Worm (Caenorhabditis elegans) whole organism, L1 larva: Measurements from ENCODE around the gene C54E10.6.

Experiments
- C04F5.9 ChIP-seq: sonication (generic microtip); optimal IDR thresholded peaks from 2 replicates; lab custom pipeline; 2016; ENCODE audit warnings: missing genetic modification characterization, missing compliant biosample characterization
- C34B4.2 ChIP-seq: sonication (generic microtip); optimal IDR thresholded peaks from 2 replicates; lab custom pipeline; 2017; ENCODE audit warnings: mild to moderate bottlenecking, missing genetic modification characterization, missing compliant biosample characterization
- F16B12.6 ChIP-seq: fragments of 150-350 bp; optimal IDR thresholded peaks from 2 replicates; lab custom pipeline; 2014; ENCODE audit warnings: missing biosample characterization, missing genetic modification characterization
- blmp-1 ChIP-seq: fragments of 150-350 bp; optimal IDR thresholded peaks from 2 replicates; lab custom pipeline; 2014; ENCODE audit warnings: missing biosample characterization, missing genetic modification characterization
- ceh-8 ChIP-seq: fragments of 200-800 bp; sonication (Bioruptor generic); optimal IDR thresholded peaks from 2 replicates; lab custom pipeline; 2018; ENCODE audit warnings: mild to moderate bottlenecking, missing genetic modification characterization, moderate library complexity, missing compliant biosample characterization
- ceh-82 ChIP-seq, 3 experiments: fragments of 150-350 bp in 1 of 3; sonication (generic microtip) in 2 of 3; optimal IDR thresholded peaks; 2 replicates each; lab custom pipeline; 2014 to 2017; ENCODE audit warnings: missing biosample characterization in 3 of 3, missing genetic modification characterization in 3 of 3
- ceh-90 ChIP-seq: sonication (generic microtip); optimal IDR thresholded peaks from 2 replicates; lab custom pipeline; 2016; ENCODE audit warnings: missing genetic modification characterization, missing compliant biosample characterization
- ces-1 ChIP-seq: fragments of 150-350 bp; optimal IDR thresholded peaks from 2 replicates; lab custom pipeline; 2014; ENCODE audit warnings: missing biosample characterization, missing genetic modification reagents, missing genetic modification characterization
- dsc-1 ChIP-seq: sonication (generic microtip); optimal IDR thresholded peaks from 2 replicates; lab custom pipeline; 2016; ENCODE audit warnings: mild to moderate bottlenecking, missing genetic modification characterization, missing compliant biosample characterization
- efl-1 ChIP-seq, 4 experiments: fragments of 150-350 bp; optimal IDR thresholded peaks in 3 of 4; peaks in 1 of 4; 1 replicate in 1 of 4; 2 replicates in 3 of 4; lab custom pipeline; 2014; ENCODE audit warnings: missing biosample characterization in 2 of 4, missing genetic modification characterization in 2 of 4, missing genetic modification reagents in 2 of 4
- egl-27 ChIP-seq, 2 experiments: fragments of 150-350 bp in 1 of 2; sonication (generic microtip); optimal IDR thresholded peaks; 3 replicates each; lab custom pipeline; 2017 to 2018; ENCODE audit warnings: missing biosample characterization in 2 of 2, missing genetic modification characterization in 2 of 2, missing genetic modification reagents in 2 of 2
- elt-2 ChIP-seq: sonication (generic microtip); optimal IDR thresholded peaks from 2 replicates; lab custom pipeline; 2016; ENCODE audit warnings: missing genetic modification characterization, mild to moderate bottlenecking, inconsistent platforms, missing compliant biosample characterization, missing genetic modification reagents
- elt-3 ChIP-seq, 6 experiments: fragments of 150-350 bp in 1 of 6; sonication (generic microtip); optimal IDR thresholded peaks; 2 replicates each; lab custom pipeline; 2017 to 2018; ENCODE audit warnings: missing biosample characterization in 6 of 6, missing genetic modification characterization in 6 of 6, inconsistent platforms in 1 of 6
- fkh-4 ChIP-seq: sonication (generic microtip); optimal IDR thresholded peaks from 2 replicates; lab custom pipeline; 2016; ENCODE audit warnings: missing compliant biosample characterization, missing genetic modification characterization, borderline replicate concordance
- fkh-8 ChIP-seq: sonication (generic microtip); optimal IDR thresholded peaks from 2 replicates; lab custom pipeline; 2016; ENCODE audit warnings: mild to moderate bottlenecking, missing genetic modification characterization, missing compliant biosample characterization
- fos-1 ChIP-seq: fragments of 150-350 bp; optimal IDR thresholded peaks from 2 replicates; lab custom pipeline; 2014; ENCODE audit warnings: missing biosample characterization, missing genetic modification characterization
- grh-1 ChIP-seq: fragments of 200-800 bp; sonication (Bioruptor generic); IDR thresholded peaks from 2 replicates; pipeline ENCODE4 v1.3.6; 2022; ENCODE audit warnings: missing genetic modification reagents, missing genetic modification characterization, missing compliant biosample characterization
- hlh-4 ChIP-seq: sonication (generic microtip); optimal IDR thresholded peaks from 2 replicates; lab custom pipeline; 2016; ENCODE audit warnings: mild to moderate bottlenecking, missing genetic modification characterization, missing compliant biosample characterization
- isw-1 ChIP-seq: fragments of 200-800 bp; sonication (Bioruptor generic); IDR thresholded peaks from 2 replicates; pipeline ENCODE4 v1.3.6; 2022; ENCODE audit warnings: missing genetic modification characterization, missing compliant biosample characterization
- lin-13 ChIP-seq: fragments of 150-350 bp; optimal IDR thresholded peaks from 2 replicates; lab custom pipeline; 2014; ENCODE audit warnings: missing biosample characterization, missing genetic modification reagents, missing genetic modification characterization
- lin-14 ChIP-seq: fragments of 200-800 bp; sonication (Bioruptor generic); optimal IDR thresholded peaks from 2 replicates; lab custom pipeline; 2018; ENCODE audit warnings: mild to moderate bottlenecking, missing genetic modification characterization, moderate library complexity, missing compliant biosample characterization
- lin-15B ChIP-seq: fragments of 150-350 bp; sonication (generic microtip); optimal IDR thresholded peaks from 3 replicates; lab custom pipeline; 2014; ENCODE audit warnings: missing biosample characterization, missing genetic modification characterization
- lin-35 ChIP-seq, 2 experiments: fragments of 150-350 bp; optimal IDR thresholded peaks; 2 replicates each; lab custom pipeline; 2014; ENCODE audit warnings: missing biosample characterization in 2 of 2, missing genetic modification characterization in 2 of 2, missing genetic modification reagents in 2 of 2
- lsy-2 ChIP-seq, 2 experiments: fragments of 150-350 bp; optimal IDR thresholded peaks; 2 replicates each; lab custom pipeline; 2014; ENCODE audit warnings: missing biosample characterization in 2 of 2, missing genetic modification characterization in 2 of 2
- mab-9 ChIP-seq: fragments of 200-800 bp; sonication (Bioruptor generic); IDR thresholded peaks from 2 replicates; pipeline ENCODE4 v1.3.6; 2022; ENCODE audit warnings: missing genetic modification reagents, missing genetic modification characterization, missing compliant biosample characterization
- mep-1 ChIP-seq: fragments of 150-350 bp; optimal IDR thresholded peaks from 2 replicates; lab custom pipeline; 2014; ENCODE audit warnings: missing biosample characterization, missing genetic modification characterization
- nhr-11 ChIP-seq: fragments of 150-350 bp; optimal IDR thresholded peaks from 2 replicates; lab custom pipeline; 2014; ENCODE audit warnings: missing biosample characterization, missing genetic modification characterization
- nhr-12 ChIP-seq: sonication (generic microtip); optimal IDR thresholded peaks from 2 replicates; lab custom pipeline; 2017; ENCODE audit warnings: missing biosample characterization, missing genetic modification characterization
- nhr-19 ChIP-seq: fragments of 200-800 bp; sonication (Bioruptor generic); conservative IDR thresholded peaks from 2 replicates; pipeline ENCODE4 v1.3.6; 2022; ENCODE audit warnings: missing genetic modification characterization, missing compliant biosample characterization
- nhr-20 ChIP-seq: sonication (generic microtip); optimal IDR thresholded peaks from 2 replicates; lab custom pipeline; 2016; ENCODE audit warnings: mild to moderate bottlenecking, missing genetic modification characterization, missing compliant biosample characterization
- nhr-237 ChIP-seq: fragments of 150-350 bp; optimal IDR thresholded peaks from 2 replicates; lab custom pipeline; 2014; ENCODE audit warnings: missing biosample characterization, missing genetic modification characterization
- nhr-85 ChIP-seq: sonication (generic microtip); peaks from one replicate; lab custom pipeline; 2016; ENCODE audit warnings: missing genetic modification characterization, inconsistent platforms, missing compliant biosample characterization
- nhr-90 ChIP-seq: sonication (generic microtip); optimal IDR thresholded peaks from 2 replicates; lab custom pipeline; 2016; ENCODE audit warnings: mild to moderate bottlenecking, missing genetic modification characterization, missing compliant biosample characterization; ENCODE audit not compliant: poor library complexity
- pag-3 ChIP-seq: sonication (generic microtip); optimal IDR thresholded peaks from 2 replicates; lab custom pipeline; 2017; ENCODE audit warnings: missing genetic modification characterization, mild to moderate bottlenecking, missing compliant biosample characterization, antibody characterized with exemption, borderline replicate concordance; ENCODE audit not compliant: insufficient read depth
- pax-3 ChIP-seq: fragments of 200-800 bp; sonication (Bioruptor generic); optimal IDR thresholded peaks from 2 replicates; lab custom pipeline; 2018; ENCODE audit warnings: mild to moderate bottlenecking, missing genetic modification characterization, moderate library complexity, missing compliant biosample characterization
- rnt-1 ChIP-seq: sonication (generic microtip); optimal IDR thresholded peaks from 2 replicates; lab custom pipeline; 2016; ENCODE audit warnings: mild to moderate bottlenecking, missing genetic modification characterization, moderate library complexity, missing compliant biosample characterization
- skn-1 ChIP-seq: fragments of 150-350 bp; optimal IDR thresholded peaks from 2 replicates; lab custom pipeline; 2014; ENCODE audit warnings: missing biosample characterization, missing genetic modification characterization
- snpc-4 ChIP-seq: fragments of 150-350 bp; optimal IDR thresholded peaks from 2 replicates; lab custom pipeline; 2014; ENCODE audit warnings: missing biosample characterization, missing genetic modification characterization
- snu-23 ChIP-seq: sonication (generic microtip); optimal IDR thresholded peaks from 2 replicates; lab custom pipeline; 2016; ENCODE audit warnings: missing genetic modification characterization, missing compliant biosample characterization
- sptf-1 ChIP-seq: fragments of 150-350 bp; optimal IDR thresholded peaks from 2 replicates; lab custom pipeline; 2014; ENCODE audit warnings: missing biosample characterization, missing genetic modification characterization
- swsn-7 ChIP-seq: sonication (generic microtip); optimal IDR thresholded peaks from 2 replicates; lab custom pipeline; 2016; ENCODE audit warnings: missing genetic modification characterization, missing compliant biosample characterization
- tbx-2 ChIP-seq: sonication (generic microtip); optimal IDR thresholded peaks from 2 replicates; lab custom pipeline; 2016; ENCODE audit warnings: missing genetic modification characterization, missing compliant biosample characterization
- tlp-1 ChIP-seq: fragments of 150-350 bp; optimal IDR thresholded peaks from 2 replicates; lab custom pipeline; 2014; ENCODE audit warnings: missing biosample characterization, missing genetic modification characterization
- unc-98 ChIP-seq: fragments of 200-800 bp; sonication (Bioruptor generic); IDR thresholded peaks from 2 replicates; pipeline ENCODE4 v1.3.6; 2022; ENCODE audit warnings: missing genetic modification characterization, missing compliant biosample characterization
- vab-15 ChIP-seq: sonication (generic microtip); optimal IDR thresholded peaks from 2 replicates; lab custom pipeline; 2017; ENCODE audit warnings: missing genotype, mild to moderate bottlenecking, missing genetic modification characterization, missing compliant biosample characterization

Gene C54E10.6

DNA sequence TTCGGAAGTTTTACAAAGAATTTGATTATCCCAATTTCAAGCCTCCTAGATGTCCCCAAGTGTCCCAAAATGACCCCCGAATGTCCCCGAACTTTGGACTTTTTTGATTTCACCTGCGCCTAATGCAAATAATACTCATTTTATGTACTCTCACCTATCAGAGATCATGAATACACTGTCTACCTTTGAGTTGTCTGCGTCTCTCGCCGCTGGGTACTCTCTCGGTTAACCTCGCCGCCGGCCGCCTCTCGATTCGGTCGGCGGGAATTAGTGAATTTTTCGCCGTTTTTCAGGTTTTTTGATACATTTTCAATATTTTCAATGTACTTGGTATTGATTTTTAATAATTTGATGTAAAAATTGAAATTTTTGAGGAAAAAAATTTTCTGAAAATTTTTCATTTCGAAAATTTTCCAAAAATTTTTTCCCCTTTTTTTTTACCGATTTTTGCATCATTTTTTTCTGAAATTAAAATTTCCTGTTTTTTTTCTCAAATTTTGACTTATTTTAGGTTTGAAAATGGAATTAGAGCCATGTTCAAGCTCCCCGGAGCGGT lies 30.3 kb upstream of the C54E10.6 start, which contains the start of gene nhr-65:
nhr-65 (plus strand) TSS at position 506 of the 556 bp plus-strand sequence.
- TF ChIP-seq isw-1: no peak
- peak in 1 of 2 experiments; percentile 5 for TF ChIP-seq lsy-2 (tag; optimal IDR thresholded peaks at IDR 0.05; lab: Kevin White, UChicago)
- no peak for TF ChIP-seq tlp-1 (tag; lab: Kevin White, UChicago)
- TF ChIP-seq nhr-11: no peak
- no peak for TF ChIP-seq hlh-4 (tag; lab: Kevin White, UChicago)
- no peak for TF ChIP-seq egl-27 (tag; optimal IDR thresholded peaks at IDR 0.05; lab: Kevin White, UChicago)
- no peak for TF ChIP-seq ceh-8 (GFP tag; lab: Kevin White, UChicago)
- TF ChIP-seq elt-3 (tag; optimal IDR thresholded peaks at IDR 0.05; lab: Kevin White, UChicago): no peak
- TF ChIP-seq F16B12.6 (tag; lab: Kevin White, UChicago): no peak
- TF ChIP-seq lin-35 (GFP tag; optimal IDR thresholded peaks at IDR 0.05; lab: Kevin White, UChicago): peak in 1 of 2 experiments; percentile 53
- TF ChIP-seq rnt-1: no peak
- no peak for TF ChIP-seq sptf-1 (tag; lab: Kevin White, UChicago)
- peak; percentile 74 for TF ChIP-seq blmp-1 (tag; lab: Kevin White, UChicago)
- no peak for TF ChIP-seq snpc-4 (tag; lab: Kevin White, UChicago)
- TF ChIP-seq nhr-20 (tag; lab: Kevin White, UChicago): peak; percentile 48
- TF ChIP-seq tbx-2 (tag; lab: Kevin White, UChicago): no peak
- TF ChIP-seq elt-2 (tag; lab: Kevin White, UChicago): peak; percentile 19
- no peak for TF ChIP-seq grh-1
- TF ChIP-seq ceh-82 (tag; optimal IDR thresholded peaks at IDR 0.05; lab: Kevin White, UChicago): no peak
- TF ChIP-seq lin-14 (GFP tag; lab: Kevin White, UChicago): no peak
- no peak for TF ChIP-seq pag-3
- TF ChIP-seq skn-1: peak; percentile 15
- no peak for TF ChIP-seq C04F5.9 (tag; lab: Kevin White, UChicago)
- TF ChIP-seq nhr-90 (tag; lab: Kevin White, UChicago): peak; percentile 39
- no peak for TF ChIP-seq C34B4.2 (tag; lab: Kevin White, UChicago)
- TF ChIP-seq fkh-4 (tag; lab: Kevin White, UChicago): no peak
- TF ChIP-seq swsn-7: peak; percentile 22
- peak; percentile 21 to 23 for TF ChIP-seq efl-1 (optimal IDR thresholded peaks at IDR 0.05; lab: Kevin White, UChicago)
- TF ChIP-seq efl-1 (GFP tag; optimal IDR thresholded peaks at IDR 0.05 in 1 of 2; lab: Kevin White, UChicago): peak in 1 of 2 experiments; percentile 41
- no peak for TF ChIP-seq ceh-90
- no peak for TF ChIP-seq unc-98 (GFP tag; lab: Robert Waterston, UW)
- TF ChIP-seq lin-15B (tag; lab: Kevin White, UChicago): no peak
- no peak for TF ChIP-seq nhr-237 (tag; lab: Kevin White, UChicago)
- no peak for TF ChIP-seq mab-9 (GFP tag; lab: Robert Waterston, UW)
- TF ChIP-seq snu-23 (GFP tag; lab: Kevin White, UChicago): peak; percentile 48
- peak; percentile 67 for TF ChIP-seq nhr-85 (tag; lab: Kevin White, UChicago)
- no peak for TF ChIP-seq dsc-1
- no peak for TF ChIP-seq vab-15 (tag; lab: Kevin White, UChicago)
- TF ChIP-seq fos-1 (tag; lab: Kevin White, UChicago): no peak
- TF ChIP-seq pax-3 (tag; lab: Kevin White, UChicago): no peak
- peak; percentile 29 for TF ChIP-seq mep-1 (tag; lab: Kevin White, UChicago)
- no peak for TF ChIP-seq ces-1 (GFP tag; lab: Kevin White, UChicago)
- TF ChIP-seq nhr-12 (tag; lab: Kevin White, UChicago): no peak
- no peak for TF ChIP-seq lin-13 (GFP tag; lab: Kevin White, UChicago)
- TF ChIP-seq fkh-8: no peak
- TF ChIP-seq nhr-19: peak; percentile 41
